Fruit fly (Drosophila melanogaster) whole organism, embryonic: Measurements from ENCODE around the gene Syx13.

Experiments
- Abd-B ChIP-seq: fragments of 200-800 bp; sonication (Bioruptor generic); optimal IDR thresholded peaks from 2 replicates; lab custom pipeline; 2018; ENCODE audit warnings: missing biosample characterization, mild to moderate bottlenecking, missing genetic modification characterization, moderate library complexity
- B-H1 ChIP-seq: fragments of 200-800 bp; sonication (Bioruptor generic); IDR thresholded peaks from 3 replicates; pipeline ENCODE4 v1.3.6; 2022; ENCODE audit warnings: missing biosample characterization, missing genetic modification characterization
- BEAF-32 ChIP-seq: fragments of 200-800 bp; sonication (Bioruptor generic); optimal IDR thresholded peaks from 3 replicates; lab custom pipeline; 2017; ENCODE audit warnings: missing biosample characterization, missing genetic modification characterization, mild to moderate bottlenecking, moderate library complexity, missing genetic modification reagents
- CG10267 ChIP-seq: fragments of 200-800 bp; sonication (Bioruptor generic); optimal IDR thresholded peaks from 2 replicates; lab custom pipeline; 2018; ENCODE audit warnings: missing biosample characterization, mild to moderate bottlenecking, missing genetic modification characterization, moderate library complexity
- CG10366 ChIP-seq: fragments of 200-800 bp; sonication (Bioruptor generic); IDR thresholded peaks from 2 replicates; pipeline ENCODE4 v1.3.6; 2022; ENCODE audit warnings: missing biosample characterization, missing genetic modification characterization
- CG10654 ChIP-seq: fragments of 200-800 bp; sonication (Bioruptor generic); optimal IDR thresholded peaks from 2 replicates; lab custom pipeline; 2016; ENCODE audit warnings: missing biosample characterization, missing genetic modification characterization
- CG12236 ChIP-seq: fragments of 200-800 bp; sonication (Bioruptor generic); optimal IDR thresholded peaks from 2 replicates; lab custom pipeline; 2016; ENCODE audit warnings: missing biosample characterization, missing genetic modification characterization
- CG12769 ChIP-seq: fragments of 200-800 bp; sonication (Bioruptor generic); optimal IDR thresholded peaks from 2 replicates; lab custom pipeline; 2019; ENCODE audit warnings: missing biosample characterization, mild to moderate bottlenecking, missing genetic modification characterization, moderate library complexity
- CG15073 ChIP-seq: fragments of 200-800 bp; sonication (Bioruptor generic); optimal IDR thresholded peaks from 2 replicates; lab custom pipeline; 2016; ENCODE audit warnings: missing biosample characterization, missing genetic modification characterization
- CG17328 ChIP-seq: fragments of 200-800 bp; sonication (Bioruptor generic); IDR thresholded peaks from 2 replicates; pipeline ENCODE4 v1.3.6; 2022; ENCODE audit warnings: missing biosample characterization, missing genetic modification characterization
- CG1792 ChIP-seq: fragments of 200-800 bp; sonication (Bioruptor generic); optimal IDR thresholded peaks from 2 replicates; lab custom pipeline; 2016; ENCODE audit warnings: missing biosample characterization, missing genetic modification characterization
- CG2889 ChIP-seq: fragments of 200-800 bp; sonication (Bioruptor generic); IDR thresholded peaks from 3 replicates; pipeline ENCODE4 v1.3.6; 2022; ENCODE audit warnings: missing biosample characterization, missing genetic modification characterization
- CG30020 ChIP-seq: fragments of 200-800 bp; optimal IDR thresholded peaks from 2 replicates; lab custom pipeline; 2019; ENCODE audit warnings: missing biosample characterization, mild to moderate bottlenecking, missing genetic modification characterization, moderate library complexity
- CG31365 ChIP-seq: fragments of 200-800 bp; sonication (Bioruptor generic); optimal IDR thresholded peaks from 2 replicates; lab custom pipeline; 2018; ENCODE audit warnings: missing biosample characterization, mild to moderate bottlenecking, missing genetic modification characterization
- CG31441 ChIP-seq: fragments of 200-800 bp; sonication (Bioruptor generic); IDR thresholded peaks from 2 replicates; pipeline ENCODE4 v1.3.6; 2022; ENCODE audit warnings: missing biosample characterization, missing genetic modification characterization
- CG3281 ChIP-seq: fragments of 200-800 bp; sonication (Bioruptor generic); optimal IDR thresholded peaks from 3 replicates; lab custom pipeline; 2017; ENCODE audit warnings: missing biosample characterization, mild to moderate bottlenecking, missing genetic modification characterization
- CG4360 ChIP-seq: fragments of 200-800 bp; sonication (Bioruptor generic); IDR thresholded peaks from 2 replicates; pipeline ENCODE4 v1.3.6; 2022; ENCODE audit warnings: missing biosample characterization, missing genetic modification characterization
- CG4617 ChIP-seq: fragments of 200-800 bp; sonication (Bioruptor generic); optimal IDR thresholded peaks from 3 replicates; lab custom pipeline; 2016; ENCODE audit warnings: missing biosample characterization, missing genetic modification characterization, borderline replicate concordance
- CG6813 ChIP-seq: fragments of 200-800 bp; sonication (Bioruptor generic); optimal IDR thresholded peaks from 2 replicates; lab custom pipeline; 2017; ENCODE audit warnings: missing biosample characterization, missing genetic modification characterization, mild to moderate bottlenecking, moderate library complexity, missing genetic modification reagents
- CG8924 ChIP-seq: fragments of 200-800 bp; optimal IDR thresholded peaks from 3 replicates; lab custom pipeline; 2019; ENCODE audit warnings: missing biosample characterization, mild to moderate bottlenecking, missing genetic modification characterization, moderate library complexity
- CG9727 ChIP-seq: fragments of 200-800 bp; sonication (Bioruptor generic); optimal IDR thresholded peaks from 3 replicates; lab custom pipeline; 2017; ENCODE audit warnings: missing biosample characterization, mild to moderate bottlenecking, missing genetic modification characterization
- Chrac-16 ChIP-seq: fragments of 200-800 bp; sonication (Bioruptor generic); optimal IDR thresholded peaks from 3 replicates; lab custom pipeline; 2016; ENCODE audit warnings: missing biosample characterization, missing genetic modification characterization
- Dbx ChIP-seq: fragments of 200-800 bp; sonication (Bioruptor generic); IDR thresholded peaks from 3 replicates; pipeline ENCODE4 v1.3.6; 2022; ENCODE audit warnings: missing biosample characterization, missing genetic modification characterization
- Dll ChIP-seq: fragments of 200-800 bp; sonication (Bioruptor generic); IDR thresholded peaks from 4 replicates; pipeline ENCODE4 v1.3.6; 2022; ENCODE audit warnings: missing biosample characterization, missing genetic modification characterization; ENCODE audit not compliant: partially characterized antibody
- Hand ChIP-seq: fragments of 200-800 bp; sonication (Bioruptor generic); optimal IDR thresholded peaks from 2 replicates; lab custom pipeline; 2017; ENCODE audit warnings: mild to moderate bottlenecking, missing biosample characterization, missing genetic modification reagents, missing genetic modification characterization
- Jarid2 ChIP-seq: fragments of 200-800 bp; sonication (Bioruptor generic); optimal IDR thresholded peaks from 3 replicates; lab custom pipeline; 2017; ENCODE audit warnings: mild to moderate bottlenecking, missing biosample characterization, missing genetic modification reagents, missing genetic modification characterization
- NC2α ChIP-seq: fragments of 200-800 bp; sonication (Bioruptor generic); optimal IDR thresholded peaks from 2 replicates; lab custom pipeline; 2016; ENCODE audit warnings: missing biosample characterization, missing genetic modification characterization
- Rfx ChIP-seq: fragments of 200-800 bp; sonication (Bioruptor generic); IDR thresholded peaks from 2 replicates; pipeline ENCODE4 v1.3.6; 2022; ENCODE audit warnings: missing biosample characterization, missing genetic modification characterization
- Rx ChIP-seq: fragments of 200-800 bp; sonication (Bioruptor generic); IDR thresholded peaks from 2 replicates; pipeline ENCODE4 v1.3.6; 2022; ENCODE audit warnings: missing biosample characterization, missing genetic modification characterization
- Sox100B ChIP-seq: fragments of 200-800 bp; sonication (Bioruptor generic); optimal IDR thresholded peaks from 3 replicates; lab custom pipeline; 2018; ENCODE audit warnings: missing biosample characterization, mild to moderate bottlenecking, missing genetic modification characterization
- Sox102F ChIP-seq: fragments of 200-800 bp; sonication (Bioruptor generic); optimal IDR thresholded peaks from 2 replicates; lab custom pipeline; 2018; ENCODE audit warnings: missing biosample characterization, mild to moderate bottlenecking, missing genetic modification characterization, moderate library complexity
- Ssrp ChIP-seq: fragments of 200-800 bp; sonication (Bioruptor generic); optimal IDR thresholded peaks from 2 replicates; lab custom pipeline; 2018; ENCODE audit warnings: missing biosample characterization, mild to moderate bottlenecking, missing genetic modification characterization, moderate library complexity
- Usf ChIP-seq: fragments of 200-800 bp; sonication (Bioruptor generic); optimal IDR thresholded peaks from 2 replicates; lab custom pipeline; 2017; ENCODE audit warnings: missing genotype, missing biosample characterization, missing genetic modification characterization
- YL-1 ChIP-seq: fragments of 200-800 bp; sonication (Bioruptor generic); optimal IDR thresholded peaks from 3 replicates; lab custom pipeline; 2017; ENCODE audit warnings: missing biosample characterization, mild to moderate bottlenecking, missing genetic modification characterization
- ase ChIP-seq: fragments of 200-800 bp; sonication (Bioruptor generic); IDR thresholded peaks from 3 replicates; pipeline ENCODE4 v1.3.6; 2022; ENCODE audit warnings: missing biosample characterization, missing genetic modification characterization
- ash1 ChIP-seq: fragments of 200-800 bp; sonication (Bioruptor generic); optimal IDR thresholded peaks from 2 replicates; lab custom pipeline; 2018; ENCODE audit warnings: missing biosample characterization, mild to moderate bottlenecking, missing genetic modification characterization
- corto ChIP-seq: fragments of 200-800 bp; sonication (Bioruptor generic); optimal IDR thresholded peaks from 2 replicates; lab custom pipeline; 2016; ENCODE audit warnings: missing biosample characterization, mild to moderate bottlenecking, missing genetic modification characterization, moderate library complexity
- crc ChIP-seq: fragments of 200-800 bp; sonication (Bioruptor generic); optimal IDR thresholded peaks from 2 replicates; lab custom pipeline; 2016; ENCODE audit warnings: missing biosample characterization, missing genetic modification characterization
- dan ChIP-seq: fragments of 200-800 bp; sonication (Bioruptor generic); IDR thresholded peaks from 2 replicates; pipeline ENCODE4 v1.3.6; 2022; ENCODE audit warnings: missing biosample characterization, missing genetic modification characterization
- dati ChIP-seq: fragments of 200-800 bp; sonication (Bioruptor generic); IDR thresholded peaks from 2 replicates; pipeline ENCODE4 v1.3.6; 2022; ENCODE audit warnings: missing biosample characterization, missing genetic modification characterization
- dysf ChIP-seq: fragments of 200-800 bp; sonication (Bioruptor generic); IDR thresholded peaks from 3 replicates; pipeline ENCODE4 v1.3.6; 2022; ENCODE audit warnings: missing biosample characterization, missing genetic modification characterization
- exex ChIP-seq: fragments of 200-800 bp; sonication (Bioruptor generic); optimal IDR thresholded peaks from 4 replicates; lab custom pipeline; 2018; ENCODE audit warnings: missing biosample characterization, mild to moderate bottlenecking, missing genetic modification characterization, moderate library complexity
- gcm ChIP-seq: fragments of 200-800 bp; sonication (Bioruptor generic); optimal IDR thresholded peaks from 2 replicates; lab custom pipeline; 2019; ENCODE audit warnings: missing biosample characterization, mild to moderate bottlenecking, missing genetic modification characterization, moderate library complexity
- kni ChIP-seq: fragments of 200-800 bp; sonication (Bioruptor generic); optimal IDR thresholded peaks from 3 replicates; lab custom pipeline; 2017; ENCODE audit warnings: mild to moderate bottlenecking, missing biosample characterization, missing genetic modification reagents, missing genetic modification characterization
- otp ChIP-seq: fragments of 200-800 bp; sonication (Bioruptor generic); IDR thresholded peaks from 3 replicates; pipeline ENCODE4, ENCODE4 v1.3.6; 2022; ENCODE audit warnings: missing biosample characterization, missing genetic modification characterization
- ranshi ChIP-seq: fragments of 200-800 bp; sonication (Bioruptor generic); IDR thresholded peaks from 2 replicates; pipeline ENCODE4 v1.3.6; 2022; ENCODE audit warnings: missing biosample characterization, missing genetic modification characterization
- salm ChIP-seq: fragments of 200-800 bp; sonication (Bioruptor generic); optimal IDR thresholded peaks from 2 replicates; lab custom pipeline; 2018; ENCODE audit warnings: missing biosample characterization, mild to moderate bottlenecking, missing genetic modification characterization
- sens ChIP-seq: fragments of 200-800 bp; sonication (Bioruptor generic); peaks from one replicate; lab custom pipeline; 2016; ENCODE audit warnings: missing biosample characterization, missing genetic modification characterization
- sob ChIP-seq: fragments of 200-800 bp; sonication (Bioruptor generic); IDR thresholded peaks from 2 replicates; pipeline ENCODE4 v1.3.6; 2022; ENCODE audit warnings: missing biosample characterization, missing genetic modification characterization
- ttk ChIP-seq: fragments of 200-800 bp; sonication (Bioruptor generic); IDR thresholded peaks from 2 replicates; pipeline ENCODE4 v2.1.2; 2022; ENCODE audit warnings: missing biosample characterization, missing genetic modification characterization
- tup ChIP-seq: fragments of 200-800 bp; sonication (Bioruptor generic); optimal IDR thresholded peaks from 2 replicates; lab custom pipeline; 2016; ENCODE audit warnings: missing biosample characterization, mild to moderate bottlenecking, missing genetic modification characterization, moderate library complexity
- zen2 ChIP-seq: fragments of 200-800 bp; sonication (Bioruptor generic); IDR thresholded peaks from 3 replicates; pipeline ENCODE4 v1.3.6; 2022; ENCODE audit warnings: missing biosample characterization, missing genetic modification characterization; ENCODE audit not compliant: partially characterized antibody

Gene Syx13

DNA sequence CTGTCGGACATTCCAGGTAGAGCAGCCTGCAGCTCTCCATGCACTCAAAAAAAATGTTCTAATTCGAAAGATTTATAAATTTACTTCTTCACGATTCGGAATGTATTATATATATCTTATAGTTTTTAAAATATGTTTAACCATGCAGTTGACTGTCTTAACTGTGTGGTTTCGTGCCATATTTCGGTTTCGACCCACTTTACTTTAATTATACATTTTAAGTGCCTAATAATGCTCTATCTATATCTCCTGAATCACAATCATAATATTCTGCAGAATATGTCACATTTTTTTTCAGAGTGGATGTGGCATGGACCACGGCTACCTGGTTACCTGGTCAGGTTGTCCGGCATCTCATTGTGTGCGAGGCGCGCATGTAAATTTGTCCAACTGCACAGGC, 5.4 kb downstream of the Syx13 start (continued):
- TF ChIP-seq CG31365 (tag; lab: Kevin White, UChicago), result no peak
- no peak for TF ChIP-seq CG17328
- no peak for TF ChIP-seq CG4617
- TF ChIP-seq Sox102F, result no peak
- no peak for TF ChIP-seq CG6813 (GFP tag; lab: Kevin White, UChicago)
- no peak for TF ChIP-seq ase
- TF ChIP-seq zen2 (GFP tag; lab: Robert Waterston, UW), result no peak
- TF ChIP-seq YL-1, result no peak
- no peak for TF ChIP-seq CG1792 (GFP tag; lab: Kevin White, UChicago)
- no peak for TF ChIP-seq NC2α
- TF ChIP-seq Rx (GFP tag; lab: Robert Waterston, UW), result no peak
- TF ChIP-seq CG3281 (GFP tag; lab: Kevin White, UChicago), result no peak
- TF ChIP-seq gcm (GFP tag; lab: Kevin White, UChicago), result no peak
- TF ChIP-seq ttk (GFP tag; lab: Robert Waterston, UW), result no peak
- TF ChIP-seq otp, result no peak
- TF ChIP-seq CG8924, result peak; percentile 25
- TF ChIP-seq Sox100B, result no peak
- TF ChIP-seq CG15073 (GFP tag; lab: Kevin White, UChicago), result no peak
- TF ChIP-seq Abd-B (GFP tag; lab: Kevin White, UChicago), result no peak
- TF ChIP-seq Chrac-16 (GFP tag; lab: Kevin White, UChicago), result no peak
- peak; percentile 40 for TF ChIP-seq CG10267 (tag; lab: Kevin White, UChicago)
- TF ChIP-seq Jarid2 (GFP tag; lab: Kevin White, UChicago), result no peak
- TF ChIP-seq CG10366 (GFP tag; lab: Robert Waterston, UW), result no peak
- no peak for TF ChIP-seq Dbx (GFP tag; lab: Robert Waterston, UW)
- TF ChIP-seq Rfx (GFP tag; lab: Robert Waterston, UW), result no peak
- TF ChIP-seq Hand (GFP tag; lab: Kevin White, UChicago), result no peak
- TF ChIP-seq sens (GFP tag; lab: Kevin White, UChicago), result peak; percentile 64
- no peak for TF ChIP-seq ash1
- TF ChIP-seq Ssrp, result no peak
- TF ChIP-seq CG2889, result no peak
- no peak for TF ChIP-seq CG12236 (GFP tag; lab: Kevin White, UChicago)
- TF ChIP-seq salm, result no peak
- TF ChIP-seq CG31441 (GFP tag; lab: Robert Waterston, UW), result peak; percentile 42
- TF ChIP-seq dan (GFP tag; lab: Robert Waterston, UW), result no peak
- peak; percentile 70 for TF ChIP-seq CG9727 (GFP tag; lab: Kevin White, UChicago)
- TF ChIP-seq exex (tag; lab: Kevin White, UChicago), result no peak
- TF ChIP-seq CG4360, result no peak
- no peak for TF ChIP-seq ranshi (GFP tag; lab: Robert Waterston, UW)
- TF ChIP-seq CG30020 (tag; lab: Kevin White, UChicago), result no peak
- TF ChIP-seq CG12769 (tag; lab: Kevin White, UChicago), result no peak
- TF ChIP-seq dysf (GFP tag; lab: Robert Waterston, UW), result no peak
- TF ChIP-seq Dll (GFP tag; lab: Robert Waterston, UW), result no peak
- no peak for TF ChIP-seq crc (GFP tag; lab: Kevin White, UChicago)
- TF ChIP-seq B-H1 (GFP tag; lab: Robert Waterston, UW), result no peak
- no peak for TF ChIP-seq BEAF-32 (GFP tag; lab: Kevin White, UChicago)
- TF ChIP-seq kni (GFP tag; lab: Kevin White, UChicago), result peak; percentile 43
- peak; percentile 11 for TF ChIP-seq corto (GFP tag; lab: Kevin White, UChicago)
- TF ChIP-seq dati (GFP tag; lab: Robert Waterston, UW), result no peak
- TF ChIP-seq tup, result no peak
- no peak for TF ChIP-seq sob (GFP tag; lab: Robert Waterston, UW)
- no peak for TF ChIP-seq CG10654 (GFP tag; lab: Kevin White, UChicago)
- no peak for TF ChIP-seq Usf (GFP tag; lab: Kevin White, UChicago)
